Fruit fly (Drosophila melanogaster) S2 (cell line): ENCODE data around the gene kug.

Source experiments
- CG8478 ChIP-seq: fragments of >200 bp; optimal IDR thresholded peaks from 2 replicates; lab custom pipeline; 2018
- CTCF ChIP-seq, 2 experiments: fragments of >200 bp; optimal IDR thresholded peaks; 2 replicates each; lab custom pipeline; 2018

dm6 chr3L:20000081-20000736, 4.9 kb upstream of the kug start, which contains the start of the genes Tom20 and Gabat:
- TF ChIP-seq CTCF (optimal IDR thresholded peaks at IDR 0.05; lab: Kevin White, UChicago): no peak
- no peak for TF ChIP-seq CG8478 (lab: Kevin White, UChicago)
